Worm (Caenorhabditis elegans): ENCODE data around the gene T04C12.33.

ce11 chrV:11078874-11079273, 26.9 kb downstream of the T04C12.33 start:
- TF ChIP-seq dpl-1 (GFP tag; optimal IDR thresholded peaks at IDR 0.05) = no peak
- TF ChIP-seq xnd-1 (tag; optimal IDR thresholded peaks at IDR 0.05) = no peak
- TF ChIP-seq die-1 (tag; optimal IDR thresholded peaks at IDR 0.05) = no peak
- no peak for TF ChIP-seq F55B11.4 (tag; optimal IDR thresholded peaks at IDR 0.05; ENCODE audit: borderline replicate concordance, insufficient read depth)
- no peak for TF ChIP-seq madf-8 (GFP tag; conservative IDR thresholded peaks at IDR 0.05)
- no peak for TF ChIP-seq ztf-18 (tag; optimal IDR thresholded peaks at IDR 0.05)
- TF ChIP-seq ZK185.1 (tag; optimal IDR thresholded peaks at IDR 0.05; ENCODE audit: poor library complexity, severe bottlenecking) = no peak
- TF ChIP-seq F57C9.4 (tag; optimal IDR thresholded peaks at IDR 0.05) = no peak
- TF ChIP-seq F23B12.7 (tag; optimal IDR thresholded peaks at IDR 0.05; ENCODE audit: insufficient read depth) = no peak
- TF ChIP-seq ama-1 (optimal IDR thresholded peaks at IDR 0.05) = no peak
- TF ChIP-seq ama-1 (GFP tag; optimal IDR thresholded peaks at IDR 0.05) = no peak
- TF ChIP-seq T26A5.8 (tag; optimal IDR thresholded peaks at IDR 0.05) = no peak
- TF ChIP-seq repo-1 (tag; optimal IDR thresholded peaks at IDR 0.05) = no peak
